Worm (Caenorhabditis elegans) whole organism, L4/young adult: Measurements from ENCODE around the gene F19F10.3.

Experiments
- W03F9.2 ChIP-seq: fragments of 150-350 bp; optimal IDR thresholded peaks from 2 replicates; lab custom pipeline; 2014; ENCODE audit warnings: missing biosample characterization, missing genetic modification characterization
- him-1 ChIP-seq: sonication (generic microtip); optimal IDR thresholded peaks from 2 replicates; lab custom pipeline; 2016; ENCODE audit warnings: missing genotype, missing genetic modification reagents, missing genetic modification characterization, missing compliant biosample characterization

- TF ChIP-seq W03F9.2 (tag; lab: Kevin White, UChicago) (no peak), him-1 (no peak)
Measured at ce11 chrV:7547479-7547878, 4.4 kb upstream of the F19F10.3 start, which contains the start of gene ftn-1.
